Worm (Caenorhabditis elegans) whole organism, mixed stage, embryonic: ENCODE measurements around the gene hpo-30.

Experiments
- flh-1 ChIP-seq: fragments of 200-800 bp; sonication (Bioruptor generic); optimal IDR thresholded peaks from 2 replicates; lab custom pipeline; 2018; ENCODE audit warnings: mild to moderate bottlenecking, missing genetic modification characterization, moderate library complexity, missing compliant biosample characterization
- mep-1 ChIP-seq: fragments of 150-350 bp; optimal IDR thresholded peaks from 2 replicates; lab custom pipeline; 2017; ENCODE audit warnings: missing biosample characterization, missing genetic modification reagents, missing genetic modification characterization, inconsistent platforms
- nhr-12 ChIP-seq: fragments of 150-350 bp; optimal IDR thresholded peaks from 2 replicates; lab custom pipeline; 2014; ENCODE audit warnings: missing biosample characterization, missing genetic modification characterization
- nhr-237 ChIP-seq: fragments of 150-350 bp; optimal IDR thresholded peaks from 2 replicates; lab custom pipeline; 2014; ENCODE audit warnings: missing biosample characterization, missing genetic modification characterization
- nhr-28 ChIP-seq: fragments of 150-350 bp; optimal IDR thresholded peaks from 2 replicates; lab custom pipeline; 2014; ENCODE audit warnings: missing biosample characterization, missing genetic modification characterization
- pha-4 ChIP-seq: fragments of 150-350 bp; optimal IDR thresholded peaks from 2 replicates; lab custom pipeline; 2018; ENCODE audit warnings: missing biosample characterization, missing genetic modification reagents, missing genetic modification characterization
- unc-39 ChIP-seq: fragments of 150-350 bp; optimal IDR thresholded peaks from 2 replicates; lab custom pipeline; 2014; ENCODE audit warnings: missing biosample characterization, missing genetic modification characterization
- unc-62 ChIP-seq: fragments of 150-350 bp; optimal IDR thresholded peaks from 2 replicates; lab custom pipeline; 2014; ENCODE audit warnings: missing biosample characterization, missing genetic modification reagents, missing genetic modification characterization

DNA sequence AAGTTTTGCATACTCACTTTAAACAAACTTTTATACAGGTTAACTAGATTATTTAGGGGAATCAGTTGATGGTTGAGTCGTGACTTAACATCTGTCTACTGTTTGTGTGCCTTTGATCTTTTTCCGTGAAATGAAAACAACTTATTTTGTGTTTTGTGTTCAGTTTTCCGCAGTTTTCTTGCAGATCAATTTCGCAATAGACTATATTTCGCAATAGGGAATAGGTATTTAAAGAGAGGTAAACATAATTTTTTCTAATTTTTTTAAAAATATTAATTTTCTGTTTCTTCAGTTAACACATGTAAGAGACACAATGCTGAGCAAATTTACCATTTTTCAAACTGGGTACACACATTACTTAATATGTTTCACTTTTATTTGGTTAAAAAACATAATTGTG lies 48.8 kb downstream of the hpo-30 start, which contains the start of gene tbb-6:
- TF ChIP-seq mep-1 (tag; lab: Kevin White, UChicago) (no peak), nhr-28 (tag; lab: Kevin White, UChicago) (no peak), unc-39 (tag; lab: Kevin White, UChicago) (no peak), nhr-237 (tag; lab: Kevin White, UChicago) (no peak), unc-62 (GFP tag; lab: Kevin White, UChicago) (no peak), pha-4 (no peak), nhr-12 (tag; lab: Kevin White, UChicago) (no peak), flh-1 (GFP tag; lab: Kevin White, UChicago) (no peak)
